Worm (Caenorhabditis elegans): ENCODE measurements around the gene C13A2.5.

- TF ChIP-seq pbrm-1 (GFP tag; IDR thresholded peaks at IDR 0.05) (no peak), ztf-6 (GFP tag; IDR thresholded peaks at IDR 0.05) (no peak), pha-4 (tag; optimal IDR thresholded peaks at IDR 0.05) (no peak), F49E8.2 (tag; optimal IDR thresholded peaks at IDR 0.05; ENCODE audit: insufficient read depth) (no peak), ceh-91 (GFP tag; IDR thresholded peaks at IDR 0.05) (no peak), rpc-1 (optimal IDR thresholded peaks at IDR 0.05) (no peak), rpc-1 (tag; optimal IDR thresholded peaks at IDR 0.05) (no peak), Y53F4B.3 (GFP tag; IDR thresholded peaks at IDR 0.05) (no peak), ztf-26 (tag; optimal IDR thresholded peaks at IDR 0.05) (no peak), ztf-3 (GFP tag; optimal IDR thresholded peaks at IDR 0.05) (no peak), ama-1 (optimal IDR thresholded peaks at IDR 0.05) (no peak), ama-1 (GFP tag; optimal IDR thresholded peaks at IDR 0.05) (no peak), nhr-80 (tag; optimal IDR thresholded peaks at IDR 0.05) (no peak)
Measured at ce11 chrV:7236694-7237093, 38.9 kb upstream of the C13A2.5 start.
